Fruit fly (Drosophila melanogaster) whole organism: ENCODE measurements around the gene CrzR.

Experiments used
- CG8478 ChIP-seq: fragments of >200 bp; optimal IDR thresholded peaks from 2 replicates; lab custom pipeline; 2018; ENCODE audit warnings: inconsistent platforms
- Dll ChIP-seq: fragments of >200 bp; optimal IDR thresholded peaks from 2 replicates; lab custom pipeline; 2017
- EcR ChIP-seq, 2 experiments: fragments of >200 bp; optimal IDR thresholded peaks; 2 replicates each; lab custom pipeline; 2017; ENCODE audit warnings: missing biosample characterization in 2 of 2, missing genetic modification characterization in 2 of 2, missing genetic modification reagents in 2 of 2
- pan ChIP-seq: fragments of >200 bp; optimal IDR thresholded peaks from 2 replicates; lab custom pipeline; 2017
- psq ChIP-seq: fragments of >200 bp; optimal IDR thresholded peaks from 2 replicates; lab custom pipeline; 2017
- usp ChIP-seq: fragments of >200 bp; optimal IDR thresholded peaks from 2 replicates; lab custom pipeline; 2017; ENCODE audit warnings: missing biosample characterization, missing genetic modification characterization, mixed read lengths

CrzR gene

dm6 chr3L:12336339-12336738 lies 15.0 kb downstream of the CrzR start, which contains the start of gene CG10418:
Gene CG10418, plus strand, starts transcription at chr3L:12336676.
- TF ChIP-seq Dll (no peak), EcR (GFP tag; optimal IDR thresholded peaks at IDR 0.05; lab: Kevin White, UChicago) (no peak), CG8478 (lab: Kevin White, UChicago) (no peak), psq (no peak), usp (GFP tag; lab: Kevin White, UChicago) (no peak)

DNA sequence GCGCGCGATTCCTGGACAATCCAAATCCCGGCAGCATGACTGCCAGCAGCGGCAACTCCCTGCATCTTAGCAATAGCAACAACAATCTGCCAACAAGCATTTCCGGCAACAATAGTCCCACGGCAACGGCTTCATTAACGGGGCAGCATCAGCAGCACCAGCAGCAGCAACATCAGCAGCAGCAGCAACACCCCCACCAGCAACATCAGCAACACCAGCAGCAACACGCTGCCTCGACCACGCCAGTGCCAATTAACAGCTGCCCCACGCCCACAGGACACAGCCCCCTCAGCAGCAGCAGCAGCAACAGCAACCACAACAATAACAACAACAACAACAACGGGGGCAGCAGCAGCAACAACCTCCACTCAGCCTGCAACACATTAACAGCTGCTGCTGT lies 21.8 kb downstream of the CrzR start:
- TF ChIP-seq psq (no peak), usp (GFP tag; lab: Kevin White, UChicago) (no peak), EcR (GFP tag; optimal IDR thresholded peaks at IDR 0.05; lab: Kevin White, UChicago) (no peak), CG8478 (lab: Kevin White, UChicago) (no peak), pan (lab: Kevin White, UChicago) (no peak), Dll (no peak)

DNA sequence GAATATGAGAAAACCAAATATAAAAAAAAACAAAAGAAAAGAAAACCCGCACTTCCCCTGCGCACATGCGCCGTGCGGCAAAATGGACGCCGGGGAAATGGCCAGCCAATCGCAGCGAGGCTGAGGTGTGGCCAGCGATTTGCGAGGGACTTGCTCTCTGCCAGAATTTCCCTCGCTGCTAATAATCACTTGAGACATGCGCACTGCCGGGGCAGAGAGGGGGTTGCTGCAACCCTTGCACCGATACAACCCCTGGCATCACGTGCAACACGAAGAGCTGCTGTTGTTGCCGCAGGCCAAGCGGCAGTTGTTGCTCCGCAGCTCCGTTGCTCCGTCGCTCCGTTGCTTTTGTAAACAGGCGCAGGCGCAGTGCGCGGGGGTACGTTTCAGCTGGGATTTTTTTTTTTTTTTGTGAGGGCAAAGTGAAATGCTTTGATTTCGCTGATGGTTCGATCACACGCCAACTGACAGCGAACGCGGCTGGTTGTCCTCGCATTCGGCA lies 22.5 kb downstream of the CrzR start, which contains the start of gene Lmx1a:
Gene Lmx1a, plus strand, starts transcription at position 452 of the 502 bp plus-strand sequence.
- no peak for TF ChIP-seq pan (lab: Kevin White, UChicago)
- TF ChIP-seq CG8478 (lab: Kevin White, UChicago), result no peak
- TF ChIP-seq Dll, result no peak
- no peak for TF ChIP-seq EcR (GFP tag; optimal IDR thresholded peaks at IDR 0.05; lab: Kevin White, UChicago)
- TF ChIP-seq usp (GFP tag; lab: Kevin White, UChicago), result no peak
- no peak for TF ChIP-seq psq

DNA sequence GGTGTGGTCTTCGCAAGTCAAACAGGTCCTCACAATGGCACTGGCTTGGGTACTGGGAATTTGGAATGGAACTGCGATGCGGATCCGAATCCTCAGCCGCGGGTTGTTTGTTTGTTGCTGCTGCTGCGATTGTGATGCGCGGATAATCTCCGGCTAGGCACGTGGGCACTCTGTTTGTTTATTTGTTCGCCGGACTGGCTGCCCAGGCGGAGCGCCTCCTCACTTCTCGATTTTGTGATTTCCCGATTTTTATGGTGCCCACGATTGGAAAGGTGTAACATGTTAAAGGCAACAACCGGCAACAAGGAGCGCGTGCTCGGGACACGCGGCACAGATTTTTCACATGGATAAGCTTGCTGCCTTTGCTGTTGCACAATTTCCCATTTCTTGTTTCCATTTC lies 31.6 kb downstream of the CrzR start:
- TF ChIP-seq pan (lab: Kevin White, UChicago), result no peak

- TF ChIP-seq EcR (GFP tag; optimal IDR thresholded peaks at IDR 0.05; lab: Kevin White, UChicago) (no peak), CG8478 (lab: Kevin White, UChicago) (no peak), Dll (no peak), psq (no peak), pan (lab: Kevin White, UChicago) (no peak), usp (GFP tag; lab: Kevin White, UChicago) (no peak)
Observed at dm6 chr3L:12313280-12313679, 38.1 kb downstream of the CrzR start.

DNA sequence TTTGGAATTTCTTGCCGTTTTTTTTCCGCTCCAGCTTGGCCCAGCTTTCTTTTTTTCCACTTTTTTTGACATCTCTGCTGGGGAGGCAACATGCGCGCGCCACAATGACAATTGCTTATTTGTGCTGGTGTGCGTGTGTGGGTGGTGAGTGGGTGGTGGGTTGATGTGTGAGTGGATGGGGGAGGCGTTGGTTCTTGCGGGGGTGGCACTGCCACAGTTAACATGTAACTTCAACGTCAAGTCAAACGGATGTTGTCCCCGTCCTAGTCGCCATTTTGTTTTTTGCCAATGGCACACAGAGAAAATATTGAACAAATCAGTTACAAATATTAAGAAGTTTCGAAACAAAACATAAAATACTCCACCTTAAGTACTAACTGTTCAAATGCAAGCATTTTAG lies 40.8 kb downstream of the CrzR start, which contains the start of gene CG44355:
Gene CG44355, plus strand, starts transcription at position 301 of the 400 bp plus-strand sequence.
- TF ChIP-seq psq (no peak), pan (lab: Kevin White, UChicago) (no peak), Dll (no peak), usp (GFP tag; lab: Kevin White, UChicago) (no peak)

- TF ChIP-seq psq, result no peak
- no peak for TF ChIP-seq CG8478 (lab: Kevin White, UChicago)
- no peak for TF ChIP-seq Dll
Observed at dm6 chr3L:12305896-12306295, 45.4 kb downstream of the CrzR start.

DNA sequence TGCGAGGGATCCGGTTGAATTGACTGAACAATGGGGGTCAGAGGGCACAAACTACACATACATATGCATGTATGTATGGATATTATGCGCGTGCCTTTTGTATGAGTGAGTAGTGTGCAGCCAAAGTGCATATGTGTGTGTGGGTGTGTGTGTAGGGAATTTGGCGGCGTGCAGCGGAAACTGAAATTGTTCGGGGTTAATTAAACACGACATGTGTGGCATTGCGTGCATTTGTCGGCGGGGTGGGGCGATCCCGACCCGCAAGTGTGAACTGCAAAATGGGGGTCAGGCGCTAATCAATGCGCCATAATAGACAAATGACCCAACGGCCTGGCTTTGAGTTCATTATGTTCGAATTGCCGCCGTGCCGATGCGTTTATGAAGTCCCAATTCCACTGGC lies 53.3 kb downstream of the CrzR start:
- TF ChIP-seq EcR (GFP tag; optimal IDR thresholded peaks at IDR 0.05; lab: Kevin White, UChicago) (no peak), pan (lab: Kevin White, UChicago) (no peak), usp (GFP tag; lab: Kevin White, UChicago) (no peak), psq (no peak), Dll (no peak), CG8478 (lab: Kevin White, UChicago) (no peak)

- TF ChIP-seq pan (lab: Kevin White, UChicago) (no peak), usp (GFP tag; lab: Kevin White, UChicago) (no peak), psq (no peak), EcR (GFP tag; optimal IDR thresholded peaks at IDR 0.05; lab: Kevin White, UChicago) (no peak), Dll (no peak), CG8478 (lab: Kevin White, UChicago) (no peak)
Observed at dm6 chr3L:12296073-12296527, 55.2 kb downstream of the CrzR start, which contains the start of gene CG4328. Gene CG4328, minus strand, starts transcription at chr3L:12296123.

DNA sequence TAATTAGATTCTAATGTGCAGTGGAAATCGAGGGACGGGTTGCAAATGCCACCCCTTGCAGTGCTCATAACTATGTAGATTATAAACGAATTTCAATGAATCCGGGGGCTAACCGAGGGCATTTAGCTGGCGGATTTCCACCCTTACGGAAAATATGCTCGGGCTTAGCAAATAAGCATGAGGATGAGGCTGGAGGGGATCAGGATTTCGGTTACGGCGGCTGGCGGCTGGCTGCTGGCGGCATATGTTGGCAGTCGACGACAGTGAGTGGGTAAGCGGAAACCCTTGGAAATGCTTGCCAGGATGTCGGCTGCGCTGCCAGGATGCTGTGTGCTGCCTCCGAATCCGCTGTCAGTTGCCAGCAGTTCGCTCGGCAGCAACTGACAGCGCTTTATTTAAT lies 56.7 kb downstream of the CrzR start:
- TF ChIP-seq psq (no peak), Dll (no peak), EcR (GFP tag; optimal IDR thresholded peaks at IDR 0.05; lab: Kevin White, UChicago) (no peak), pan (lab: Kevin White, UChicago) (no peak), CG8478 (lab: Kevin White, UChicago) (no peak), usp (GFP tag; lab: Kevin White, UChicago) (no peak)

DNA sequence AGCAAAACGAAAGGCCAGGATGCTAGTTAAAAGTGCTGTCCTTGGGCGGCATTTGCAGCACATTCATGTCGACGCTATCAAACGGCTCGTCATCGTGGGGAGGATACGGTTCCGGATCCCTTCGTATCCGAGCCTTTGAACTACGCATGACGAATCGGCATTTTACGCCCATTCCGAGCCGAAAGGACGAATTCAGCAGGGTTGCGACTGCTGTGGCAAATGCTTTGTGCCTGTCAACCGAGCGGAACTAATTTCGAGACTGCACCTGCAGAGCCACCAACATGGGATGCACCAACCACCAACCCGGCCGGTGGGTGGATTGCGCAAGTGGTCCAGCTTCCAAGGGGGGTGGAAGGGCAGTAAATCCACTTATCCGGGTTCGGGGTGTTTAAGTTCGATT lies 60.8 kb downstream of the CrzR start:
- TF ChIP-seq psq (no peak), CG8478 (lab: Kevin White, UChicago) (no peak), EcR (GFP tag; optimal IDR thresholded peaks at IDR 0.05; lab: Kevin White, UChicago) (no peak), pan (lab: Kevin White, UChicago) (no peak), Dll (no peak), usp (GFP tag; lab: Kevin White, UChicago) (no peak)

DNA sequence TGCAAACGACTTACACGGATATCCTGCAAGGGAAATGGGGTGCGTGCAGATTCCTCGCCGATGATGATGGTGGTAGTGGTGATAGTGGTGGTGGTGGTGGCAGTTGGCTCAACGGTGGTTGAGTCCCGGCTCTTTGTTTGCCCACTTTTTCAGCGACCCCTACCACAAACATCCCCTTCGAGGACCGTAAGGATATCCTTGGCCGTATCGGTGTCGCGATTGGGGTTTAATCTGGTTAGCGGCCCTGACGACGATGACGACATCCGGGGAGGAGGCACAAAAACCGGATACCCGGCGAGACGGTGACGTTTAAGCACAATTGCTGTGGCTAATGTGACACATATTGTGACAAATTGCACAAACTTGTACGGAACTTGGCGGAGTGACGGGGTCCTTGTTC lies 61.7 kb downstream of the CrzR start:
- TF ChIP-seq usp (GFP tag; lab: Kevin White, UChicago) (no peak), pan (lab: Kevin White, UChicago) (no peak)
